Fruit fly (Drosophila melanogaster) whole organism, pupa: ENCODE measurements around the gene Ns1.

Experiments used
- CG10348 ChIP-seq: fragments of 200-800 bp; sonication (Bioruptor generic); IDR thresholded peaks from 2 replicates; pipeline ENCODE4 v1.3.6; 2022; ENCODE audit warnings: missing biosample characterization, missing genetic modification characterization
- CG15710 ChIP-seq: fragments of 200-800 bp; sonication (Bioruptor generic); optimal IDR thresholded peaks from 2 replicates; lab custom pipeline; 2018; ENCODE audit warnings: missing biosample characterization, mild to moderate bottlenecking, missing genetic modification characterization, moderate library complexity
- CG34367 ChIP-seq: fragments of 200-800 bp; sonication (Bioruptor generic); optimal IDR thresholded peaks from 2 replicates; lab custom pipeline; 2018; ENCODE audit warnings: missing biosample characterization, mild to moderate bottlenecking, missing genetic modification characterization
- CG4496 ChIP-seq: fragments of 200-800 bp; sonication (Bioruptor generic); IDR thresholded peaks from 3 replicates; pipeline ENCODE4 v1.3.6; 2022; ENCODE audit warnings: missing biosample characterization, missing genetic modification characterization
- D1 ChIP-seq: fragments of 200-800 bp; sonication (Bioruptor generic); optimal IDR thresholded peaks from 2 replicates; lab custom pipeline; 2018; ENCODE audit warnings: missing biosample characterization, mild to moderate bottlenecking, missing genetic modification characterization, moderate library complexity
- EcR ChIP-seq: fragments of 200-800 bp; sonication (Bioruptor generic); optimal IDR thresholded peaks from 3 replicates; lab custom pipeline; 2019; ENCODE audit warnings: missing biosample characterization, missing genetic modification characterization, mild to moderate bottlenecking, moderate library complexity, missing genetic modification reagents
- Ets98B ChIP-seq: fragments of 200-800 bp; sonication (Bioruptor generic); IDR thresholded peaks from 2 replicates; pipeline ENCODE4 v1.3.6; 2022; ENCODE audit warnings: missing biosample characterization, missing genetic modification characterization
- Pif1A ChIP-seq: fragments of 200-800 bp; sonication (Bioruptor generic); optimal IDR thresholded peaks from 3 replicates; lab custom pipeline; 2016; ENCODE audit warnings: missing biosample characterization, missing genetic modification characterization

DNA sequence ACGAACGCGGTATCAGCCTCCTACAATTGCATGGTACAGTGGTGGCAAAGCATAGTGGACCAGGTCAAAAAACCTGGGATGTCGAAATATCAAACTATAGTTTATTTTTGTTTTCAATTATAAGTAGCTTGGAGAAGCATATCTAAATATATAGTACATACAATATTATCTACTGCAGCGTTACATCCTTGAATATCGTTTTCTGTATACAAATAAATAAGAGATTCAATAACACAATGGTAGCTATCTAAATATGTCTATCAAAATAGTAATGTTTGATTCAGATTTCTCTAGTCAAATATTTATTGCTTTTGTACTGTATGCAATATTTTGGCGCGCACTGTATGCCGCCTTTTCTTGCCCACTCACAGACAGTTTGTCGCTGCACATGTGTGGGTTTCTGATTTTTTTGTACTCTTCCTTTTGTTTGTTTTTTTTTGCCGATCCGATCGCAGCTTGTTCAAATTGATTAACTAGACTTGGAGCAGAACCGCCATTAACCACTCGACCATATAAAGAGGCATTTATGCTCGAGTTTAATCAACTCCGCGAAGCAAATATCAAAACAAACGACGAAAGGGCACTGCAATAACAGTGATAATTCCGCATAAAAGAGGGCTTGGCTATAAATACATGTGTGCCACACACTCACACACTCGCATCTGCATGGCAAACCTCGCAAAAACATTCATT lies 8.3 kb upstream of the Ns1 start:
- TF ChIP-seq Ets98B = peak; percentile 94
- TF ChIP-seq D1 (tag; lab: Kevin White, UChicago) = peak; percentile 99
- peak; percentile 96 for TF ChIP-seq CG4496 (GFP tag; lab: Robert Waterston, UW)
- TF ChIP-seq CG15710 (tag; lab: Kevin White, UChicago) = peak; percentile 97
- TF ChIP-seq EcR (GFP tag; lab: Kevin White, UChicago) = peak; percentile 92
- TF ChIP-seq Pif1A (GFP tag; lab: Kevin White, UChicago) = peak; percentile 98
- peak; percentile 96 for TF ChIP-seq CG34367 (tag; lab: Kevin White, UChicago)
- peak; percentile 74 for TF ChIP-seq CG10348
